Fruit fly (Drosophila melanogaster): ENCODE data around the gene CG6324.

- no peak for TF ChIP-seq CG14711 (tag; optimal IDR thresholded peaks at IDR 0.05)
- TF ChIP-seq Clk (GFP tag; optimal IDR thresholded peaks at IDR 0.05): no peak
- no peak for TF ChIP-seq CG11617 (GFP tag; optimal IDR thresholded peaks at IDR 0.05)
- TF ChIP-seq CG1620 (GFP tag; optimal IDR thresholded peaks at IDR 0.05): no peak
Observed at dm6 chrX:15499996-15500904, 24.4 kb downstream of the CG6324 start.
